Fruit fly (Drosophila melanogaster): Measurements from ENCODE around the gene sta.
A peak's percentile ranks its signal among the peaks of the same experiment; 100 is the strongest.

The sta gene

DNA sequence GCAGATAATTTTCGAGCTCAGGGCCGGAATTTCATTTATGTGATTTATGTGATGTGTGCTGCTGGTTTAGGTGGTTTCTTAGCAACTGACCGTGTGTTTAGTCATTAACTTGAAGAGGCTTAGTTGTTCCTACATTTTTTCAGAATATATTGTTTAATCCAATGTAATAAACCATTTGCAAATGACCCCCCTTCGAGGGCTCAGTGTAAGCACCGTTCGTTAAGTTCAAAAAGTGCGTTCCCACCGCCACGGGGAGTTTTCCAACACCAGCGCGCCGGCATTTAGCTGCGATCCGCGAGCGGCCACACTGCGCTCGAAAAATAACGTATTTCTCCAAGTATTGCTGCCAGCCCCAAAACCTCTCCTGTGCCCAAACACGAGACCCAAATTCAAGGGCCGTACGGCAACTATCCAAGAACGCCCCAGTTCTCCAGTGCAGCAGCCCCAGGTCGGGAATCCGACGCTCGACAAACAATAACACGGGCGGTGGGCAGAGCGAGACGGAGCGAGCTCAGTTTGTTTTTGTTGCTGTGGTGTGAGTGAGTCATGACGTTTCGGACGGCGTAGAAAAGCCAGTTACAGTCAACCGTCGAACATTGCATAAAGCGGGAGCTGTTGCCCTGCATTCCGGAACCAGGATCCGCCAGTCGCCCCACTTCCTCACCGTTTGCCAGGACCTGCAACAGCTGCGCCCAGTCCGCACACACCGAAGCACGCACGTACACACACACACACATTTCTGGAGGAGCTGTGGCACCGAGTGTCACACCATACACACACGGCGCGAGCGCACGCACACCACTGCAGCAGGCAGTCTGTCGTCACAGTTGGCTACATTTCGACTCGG, 4.7 kb downstream of the sta start, which contains the start of gene rush (continued):
- TF ChIP-seq CG9727 (GFP tag; optimal IDR thresholded peaks at IDR 0.05) (peak; percentile 8), Aef1 (GFP tag; IDR thresholded peaks at IDR 0.05) (0 out of 3 replicates have a peak, but pooled peaks have one; percentile 21), jumu (GFP tag; optimal IDR thresholded peaks at IDR 0.05) (peak; percentile 15), pnt (GFP tag; optimal IDR thresholded peaks at IDR 0.05) (peak; percentile 24), Mad (GFP tag; optimal IDR thresholded peaks at IDR 0.05) (peak; percentile 8), Ets97D (GFP tag; optimal IDR thresholded peaks at IDR 0.05) (peak; percentile 48), Dref (GFP tag; IDR thresholded peaks at IDR 0.05) (peak; percentile 50), CG17829 (tag; optimal IDR thresholded peaks at IDR 0.05) (peak; percentile 49), CG9797 (GFP tag; optimal IDR thresholded peaks at IDR 0.05) (peak; percentile 80), CG10654 (GFP tag; optimal IDR thresholded peaks at IDR 0.05) (no peak), Dp (GFP tag; optimal IDR thresholded peaks at IDR 0.05) (peak; percentile 61), YL-1 (GFP tag; optimal IDR thresholded peaks at IDR 0.05) (peak; percentile 61), nom (GFP tag; optimal IDR thresholded peaks at IDR 0.05) (peak; percentile 17), CG12155 (GFP tag; optimal IDR thresholded peaks at IDR 0.05) (peak; percentile 37), CG13775 (GFP tag; optimal IDR thresholded peaks at IDR 0.05) (no peak), CG10321 (GFP tag; IDR thresholded peaks at IDR 0.05) (peak; percentile 24; the same call in 1 of the 2 replicates), CG2116 (GFP tag; optimal IDR thresholded peaks at IDR 0.05) (peak; percentile 32), CG18619 (GFP tag; optimal IDR thresholded peaks at IDR 0.05) (peak; percentile 16), grau (tag; optimal IDR thresholded peaks at IDR 0.05) (peak; percentile 26), zf30C (GFP tag; optimal IDR thresholded peaks at IDR 0.05) (peak; percentile 95), Xrp1 (GFP tag; IDR thresholded peaks at IDR 0.05) (peak; percentile 38; the same call in 1 of the 2 replicates), Dad (GFP tag; optimal IDR thresholded peaks at IDR 0.05) (peak; percentile 31), Sry-δ (GFP tag; optimal IDR thresholded peaks at IDR 0.05) (peak; percentile 42), dysf (GFP tag; IDR thresholded peaks at IDR 0.05) (0 out of 3 replicates have a peak, but pooled peaks have one; percentile 18), CG9876 (GFP tag; optimal IDR thresholded peaks at IDR 0.05) (peak; percentile 20), Myb (GFP tag; optimal IDR thresholded peaks at IDR 0.05) (peak; percentile 95), CG13287 (GFP tag; IDR thresholded peaks at IDR 0.05; ENCODE audit: partially characterized antibody) (peak; percentile 38; the same call in 1 of the 2 replicates), bsh (GFP tag; optimal IDR thresholded peaks at IDR 0.05) (peak in 1 of 2 experiments; percentile 26), CG9932 (GFP tag; IDR thresholded peaks at IDR 0.05) (peak; percentile 61), CG1603 (tag; optimal IDR thresholded peaks at IDR 0.05) (peak; percentile 57), CG13296 (GFP tag; optimal IDR thresholded peaks at IDR 0.05) (peak; percentile 6), CG32772 (GFP tag; IDR thresholded peaks at IDR 0.05) (peak; percentile 28; the same call in 1 of the 2 replicates), CG4424 (GFP tag; optimal IDR thresholded peaks at IDR 0.05) (peak; percentile 22), CG7357 (GFP tag; IDR thresholded peaks at IDR 0.05) (peak; percentile 64; the same call in 1 of the 3 replicates), Lhr (GFP tag; optimal IDR thresholded peaks at IDR 0.05) (peak; percentile 10), NFAT (GFP tag; IDR thresholded peaks at IDR 0.05) (peak; percentile 53; the same call in 1 of the 2 replicates), CG6175 (GFP tag; IDR thresholded peaks at IDR 0.05) (0 out of 3 replicates have a peak, but pooled peaks have one; percentile 10), jigr1 (GFP tag; IDR thresholded peaks at IDR 0.05) (no peak)

DNA sequence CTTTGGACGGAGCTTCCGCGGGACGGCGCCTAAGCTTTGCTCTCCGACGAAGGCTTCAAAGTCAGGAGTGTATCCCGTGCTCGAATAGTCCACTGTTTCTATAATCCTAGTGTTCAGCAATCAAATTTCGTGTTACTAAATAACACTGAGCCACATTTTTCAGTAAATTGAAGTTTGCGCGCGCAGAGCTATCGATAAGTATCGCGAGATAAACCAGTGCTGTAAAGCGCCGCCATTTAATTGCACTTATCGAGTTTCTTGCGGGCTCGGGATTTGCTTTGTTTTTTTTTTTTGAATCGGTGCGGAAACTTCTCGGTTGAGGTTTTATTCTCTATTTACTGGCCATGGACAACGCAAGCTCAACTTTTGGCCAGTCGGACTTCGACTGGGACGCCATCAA, 6.4 kb downstream of the sta start, which contains the start of the genes Rab27 and mei-38:
TSS of gene Rab27 (minus strand) at position 127 of the 400 bp plus-strand sequence.
TSS of gene mei-38 (plus strand) at position 216 of the 400 bp plus-strand sequence.
- TF ChIP-seq CG9609 (GFP tag; optimal IDR thresholded peaks at IDR 0.05), result peak; percentile 42
- TF ChIP-seq chif (GFP tag; optimal IDR thresholded peaks at IDR 0.05), result no peak
- TF ChIP-seq CG9932 (GFP tag; IDR thresholded peaks at IDR 0.05), result peak; percentile 72
- TF ChIP-seq zfh2 (GFP tag; optimal IDR thresholded peaks at IDR 0.05), result peak; percentile 53
- no peak for TF ChIP-seq unpg (GFP tag; optimal IDR thresholded peaks at IDR 0.05)
- TF ChIP-seq NFAT (GFP tag; IDR thresholded peaks at IDR 0.05), result no peak
- TF ChIP-seq Ets65A (GFP tag), result peak; percentile 70
- no peak for TF ChIP-seq corto (GFP tag; optimal IDR thresholded peaks at IDR 0.05)
- TF ChIP-seq Bteb2 (GFP tag; optimal IDR thresholded peaks at IDR 0.05), result no peak
- TF ChIP-seq Hand (GFP tag; optimal IDR thresholded peaks at IDR 0.05), result no peak
- no peak for TF ChIP-seq CG17359 (tag; optimal IDR thresholded peaks at IDR 0.05)
- TF ChIP-seq Ravus (GFP tag; IDR thresholded peaks at IDR 0.05), result no peak
- TF ChIP-seq vnd (GFP tag; IDR thresholded peaks at IDR 0.05; ENCODE audit: partially characterized antibody), result 0 out of 3 replicates have a peak, but pooled peaks have one; percentile 45
- peak; percentile 57; the same call in 1 of the 2 replicates for TF ChIP-seq hbn (GFP tag; IDR thresholded peaks at IDR 0.05; ENCODE audit: partially characterized antibody)
